Worm (Caenorhabditis elegans) whole organism, L4 larva: ENCODE measurements around the gene rfp-1.

Source experiments
- ces-1 ChIP-seq: fragments of 150-350 bp; sonication (generic microtip); optimal IDR thresholded peaks from 4 replicates; lab custom pipeline; 2014; ENCODE audit warnings: missing biosample characterization, missing genetic modification reagents, missing genetic modification characterization
- cey-2 ChIP-seq: sonication (generic microtip); optimal IDR thresholded peaks from 3 replicates; lab custom pipeline; 2017; ENCODE audit warnings: missing genetic modification characterization, mild to moderate bottlenecking, missing compliant biosample characterization, antibody characterized with exemption, borderline replicate concordance; ENCODE audit not compliant: insufficient read depth
- daf-8 ChIP-seq: fragments of 200-800 bp; sonication (Bioruptor generic); IDR thresholded peaks from 2 replicates; pipeline ENCODE4 v1.3.6; 2022; ENCODE audit warnings: missing genetic modification characterization, missing compliant biosample characterization
- egl-27 ChIP-seq: sonication (generic microtip); optimal IDR thresholded peaks from 3 replicates; lab custom pipeline; 2017; ENCODE audit warnings: missing biosample characterization, missing genetic modification reagents, missing genetic modification characterization
- fos-1 ChIP-seq: fragments of 150-350 bp; optimal IDR thresholded peaks from 2 replicates; lab custom pipeline; 2014; ENCODE audit warnings: missing biosample characterization, missing genetic modification characterization
- hmg-1.1 ChIP-seq: fragments of 200-800 bp; sonication (Bioruptor generic); IDR thresholded peaks from 2 replicates; pipeline ENCODE4 v1.3.6; 2022; ENCODE audit warnings: missing genetic modification reagents, missing genetic modification characterization, missing compliant biosample characterization
- pqm-1 ChIP-seq: sonication (generic microtip); optimal IDR thresholded peaks from 2 replicates; lab custom pipeline; 2017; ENCODE audit warnings: missing biosample characterization, missing genetic modification characterization
- sdz-12 ChIP-seq: fragments of 200-800 bp; sonication (Bioruptor generic); optimal IDR thresholded peaks from 2 replicates; lab custom pipeline; 2018; ENCODE audit warnings: mild to moderate bottlenecking, missing genetic modification characterization, missing compliant biosample characterization
- zag-1 ChIP-seq: fragments of 150-350 bp; optimal IDR thresholded peaks from 2 replicates; lab custom pipeline; 2014; ENCODE audit warnings: missing biosample characterization, missing genetic modification characterization

ce11 chrIII:8392307-8392706 lies 33.9 kb downstream of the rfp-1 start:
- TF ChIP-seq zag-1, result no peak
- no peak for TF ChIP-seq cey-2 (tag; lab: Kevin White, UChicago)
- no peak for TF ChIP-seq fos-1 (tag; lab: Kevin White, UChicago)
- TF ChIP-seq daf-8, result no peak
- no peak for TF ChIP-seq hmg-1.1 (GFP tag; lab: Robert Waterston, UW)
- TF ChIP-seq egl-27, result no peak
- no peak for TF ChIP-seq sdz-12 (GFP tag; lab: Kevin White, UChicago)
- no peak for TF ChIP-seq pqm-1 (tag; lab: Kevin White, UChicago)
- no peak for TF ChIP-seq ces-1
